Worm (Caenorhabditis elegans) whole organism, L3 larva: Measurements from ENCODE around the gene C54D10.13.

Experiments
- R02D3.7 ChIP-seq: fragments of 150-350 bp; optimal IDR thresholded peaks from 2 replicates; lab custom pipeline; 2014; ENCODE audit warnings: missing biosample characterization, missing genetic modification characterization
- aly-2 ChIP-seq: fragments of 150-350 bp; optimal IDR thresholded peaks from 2 replicates; lab custom pipeline; 2014; ENCODE audit warnings: missing biosample characterization, missing genetic modification characterization
- ama-1 ChIP-seq: fragments of 150-350 bp; optimal IDR thresholded peaks from 2 replicates; lab custom pipeline; 2018
- ceh-9 ChIP-seq: sonication (generic microtip); optimal IDR thresholded peaks from 2 replicates; lab custom pipeline; 2018; ENCODE audit warnings: missing biosample characterization, missing genetic modification characterization
- elt-1 ChIP-seq: fragments of 150-350 bp; optimal IDR thresholded peaks from 2 replicates; lab custom pipeline; 2014; ENCODE audit warnings: missing biosample characterization, missing genetic modification characterization
- elt-3 ChIP-seq, 3 experiments: fragments of 150-350 bp in 1 of 3; sonication (generic microtip) in 2 of 3; optimal IDR thresholded peaks; 2 replicates in 2 of 3; 4 replicates in 1 of 3; lab custom pipeline; 2014 to 2017; ENCODE audit warnings: missing biosample characterization in 3 of 3, missing genetic modification characterization in 3 of 3
- eor-1 ChIP-seq, 2 experiments: fragments of 150-350 bp; optimal IDR thresholded peaks; 2 replicates each; lab custom pipeline; 2014 to 2018; ENCODE audit warnings: missing biosample characterization in 2 of 2, missing genetic modification characterization in 2 of 2
- fkh-10 ChIP-seq: sonication (generic microtip); optimal IDR thresholded peaks from 2 replicates; lab custom pipeline; 2017; ENCODE audit warnings: missing biosample characterization, missing genetic modification reagents, missing genetic modification characterization
- hmg-11 ChIP-seq: sonication (generic microtip); optimal IDR thresholded peaks from 2 replicates; lab custom pipeline; 2016; ENCODE audit warnings: missing genetic modification characterization, missing compliant biosample characterization
- jun-1 ChIP-seq: fragments of 150-350 bp; optimal IDR thresholded peaks from 2 replicates; lab custom pipeline; 2014; ENCODE audit warnings: missing biosample characterization, missing genetic modification reagents, missing genetic modification characterization
- lin-15B ChIP-seq: fragments of 150-350 bp; optimal IDR thresholded peaks from 2 replicates; lab custom pipeline; 2014; ENCODE audit warnings: missing biosample characterization, missing genetic modification characterization
- lsy-12 ChIP-seq: sonication (generic microtip); optimal IDR thresholded peaks from 2 replicates; lab custom pipeline; 2016; ENCODE audit warnings: mild to moderate bottlenecking, missing genetic modification characterization, missing compliant biosample characterization
- nhr-11 ChIP-seq: fragments of 150-350 bp; optimal IDR thresholded peaks from 2 replicates; lab custom pipeline; 2014; ENCODE audit warnings: missing biosample characterization, missing genetic modification characterization
- nhr-237 ChIP-seq: fragments of 150-350 bp; optimal IDR thresholded peaks from 2 replicates; lab custom pipeline; 2014; ENCODE audit warnings: missing biosample characterization, missing genetic modification characterization
- nhr-25 ChIP-seq: sonication (generic microtip); optimal IDR thresholded peaks from 2 replicates; lab custom pipeline; 2017; ENCODE audit warnings: missing biosample characterization, missing genetic modification characterization
- nhr-28 ChIP-seq: fragments of 150-350 bp; optimal IDR thresholded peaks from 2 replicates; lab custom pipeline; 2014; ENCODE audit warnings: missing biosample characterization, missing genetic modification characterization
- nhr-43 ChIP-seq: sonication (generic microtip); optimal IDR thresholded peaks from 2 replicates; lab custom pipeline; 2016; ENCODE audit warnings: mild to moderate bottlenecking, missing genetic modification characterization, missing compliant biosample characterization; ENCODE audit not compliant: poor library complexity, severe bottlenecking
- pha-4 ChIP-seq: fragments of 150-350 bp; optimal IDR thresholded peaks from 2 replicates; lab custom pipeline; 2014; ENCODE audit warnings: missing biosample characterization, missing genetic modification reagents, missing genetic modification characterization
- pqm-1 ChIP-seq: fragments of 150-350 bp; optimal IDR thresholded peaks from 2 replicates; lab custom pipeline; 2017; ENCODE audit warnings: missing biosample characterization, missing genetic modification characterization, inconsistent platforms
- sea-2 ChIP-seq: fragments of 150-350 bp; sonication (generic microtip); optimal IDR thresholded peaks from 4 replicates; lab custom pipeline; 2014; ENCODE audit warnings: missing biosample characterization, missing genetic modification reagents, missing genetic modification characterization
- skn-1 ChIP-seq: fragments of 150-350 bp; optimal IDR thresholded peaks from 2 replicates; lab custom pipeline; 2014; ENCODE audit warnings: missing biosample characterization, missing genetic modification characterization
- tbx-2 ChIP-seq: sonication (generic microtip); optimal IDR thresholded peaks from 2 replicates; lab custom pipeline; 2016; ENCODE audit warnings: mild to moderate bottlenecking, missing genetic modification characterization, missing compliant biosample characterization
- unc-39 ChIP-seq: sonication (generic microtip); optimal IDR thresholded peaks from 4 replicates; lab custom pipeline; 2017; ENCODE audit warnings: missing biosample characterization, missing genetic modification characterization
- unc-62 ChIP-seq: fragments of 150-350 bp; sonication (generic microtip); optimal IDR thresholded peaks from 4 replicates; lab custom pipeline; 2014; ENCODE audit warnings: missing biosample characterization, missing genetic modification reagents, missing genetic modification characterization
- ztf-11 ChIP-seq: fragments of 150-350 bp; optimal IDR thresholded peaks from 2 replicates; lab custom pipeline; 2014; ENCODE audit warnings: missing biosample characterization, missing genetic modification characterization

C54D10.13 gene

DNA sequence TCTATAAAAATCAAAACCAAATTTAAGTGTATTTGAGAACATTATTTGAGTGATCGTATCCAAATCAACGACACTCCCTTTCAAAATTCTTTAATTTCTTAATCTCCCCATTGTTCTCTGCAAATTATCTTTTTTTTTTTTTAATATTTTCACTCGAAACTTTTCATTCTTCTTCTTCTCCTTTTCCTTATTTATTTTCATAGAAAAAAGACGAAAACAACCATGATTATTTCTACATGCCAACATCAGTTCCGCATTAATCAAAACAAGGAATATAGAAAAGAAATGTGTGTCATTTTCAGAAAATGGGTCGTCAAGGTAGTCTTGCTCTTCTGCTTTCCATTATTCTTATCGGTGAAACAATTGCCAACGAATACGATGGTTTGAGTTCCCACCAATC lies 34.5 kb downstream of the C54D10.13 start, which contains the start of gene K01D12.5:
K01D12.5 (plus strand) TSS at position 301 of the 400 bp plus-strand sequence.
- TF ChIP-seq tbx-2 (tag; lab: Kevin White, UChicago): no peak

DNA sequence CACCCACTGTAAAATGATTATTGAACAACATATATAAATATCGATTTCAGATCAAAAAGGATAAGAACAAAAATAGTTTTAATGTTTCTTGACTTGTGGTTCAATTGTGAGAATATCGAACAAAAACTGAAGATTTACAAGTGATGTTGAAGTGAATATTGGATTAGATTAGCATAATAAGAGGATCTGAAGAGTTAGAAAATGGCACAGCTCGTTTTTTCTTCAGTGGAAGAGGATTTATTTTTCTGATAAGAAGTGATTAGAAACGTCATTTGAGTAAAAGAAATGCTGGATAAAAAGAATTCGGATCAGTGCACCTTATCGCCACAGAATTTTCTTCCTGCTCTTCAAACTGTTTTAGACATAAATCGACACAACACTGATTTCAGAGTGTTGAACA lies 36.4 kb downstream of the C54D10.13 start, which contains the start of gene twk-14:
twk-14 (minus strand) TSS at position 8 of the 400 bp plus-strand sequence.
- TF ChIP-seq unc-39: no peak
- TF ChIP-seq jun-1: no peak
- TF ChIP-seq ceh-9 (tag; lab: Kevin White, UChicago): no peak
- TF ChIP-seq nhr-28 (tag; lab: Kevin White, UChicago): no peak
- TF ChIP-seq unc-62 (GFP tag; lab: Kevin White, UChicago): no peak
- TF ChIP-seq ama-1 (lab: Kevin White, UChicago): no peak
- no peak for TF ChIP-seq nhr-237 (tag; lab: Kevin White, UChicago)
- no peak for TF ChIP-seq R02D3.7
- TF ChIP-seq nhr-11 (tag; lab: Kevin White, UChicago): no peak
- TF ChIP-seq fkh-10 (GFP tag; lab: Kevin White, UChicago): no peak
- no peak for TF ChIP-seq nhr-25 (tag; lab: Kevin White, UChicago)
- TF ChIP-seq lsy-12 (tag; lab: Kevin White, UChicago): no peak
- no peak for TF ChIP-seq nhr-43
- no peak for TF ChIP-seq ztf-11 (tag; lab: Kevin White, UChicago)
- no peak for TF ChIP-seq elt-3 (tag; optimal IDR thresholded peaks at IDR 0.05; lab: Kevin White, UChicago)
- no peak for TF ChIP-seq pqm-1 (tag; lab: Kevin White, UChicago)
- no peak for TF ChIP-seq lin-15B (tag; lab: Kevin White, UChicago)
- no peak for TF ChIP-seq skn-1
- TF ChIP-seq pha-4 (tag; lab: Kevin White, UChicago): no peak
- TF ChIP-seq eor-1 (tag; optimal IDR thresholded peaks at IDR 0.05; lab: Kevin White, UChicago): no peak

ce11 chrV:12386154-12386553 lies 45.9 kb downstream of the C54D10.13 start, which contains the start of gene K01D12.15:
TSS of gene K01D12.15 (plus strand) at chrV:12386454.
- TF ChIP-seq nhr-11 (tag; lab: Kevin White, UChicago) (no peak), sea-2 (GFP tag; lab: Kevin White, UChicago) (no peak), aly-2 (no peak), hmg-11 (tag; lab: Kevin White, UChicago) (no peak), R02D3.7 (no peak), elt-3 (tag; optimal IDR thresholded peaks at IDR 0.05; lab: Kevin White, UChicago) (no peak), ceh-9 (tag; lab: Kevin White, UChicago) (no peak), nhr-25 (tag; lab: Kevin White, UChicago) (no peak), elt-1 (no peak), unc-62 (GFP tag; lab: Kevin White, UChicago) (no peak)
